Worm (Caenorhabditis elegans) whole organism, dauer: ENCODE results near the gene dyf-2.

Experiments used
- unc-62 ChIP-seq: sonication (generic microtip); optimal IDR thresholded peaks from 2 replicates; lab custom pipeline; 2017; ENCODE audit warnings: missing biosample characterization, missing genetic modification reagents, missing genetic modification characterization

The dyf-2 gene

DNA sequence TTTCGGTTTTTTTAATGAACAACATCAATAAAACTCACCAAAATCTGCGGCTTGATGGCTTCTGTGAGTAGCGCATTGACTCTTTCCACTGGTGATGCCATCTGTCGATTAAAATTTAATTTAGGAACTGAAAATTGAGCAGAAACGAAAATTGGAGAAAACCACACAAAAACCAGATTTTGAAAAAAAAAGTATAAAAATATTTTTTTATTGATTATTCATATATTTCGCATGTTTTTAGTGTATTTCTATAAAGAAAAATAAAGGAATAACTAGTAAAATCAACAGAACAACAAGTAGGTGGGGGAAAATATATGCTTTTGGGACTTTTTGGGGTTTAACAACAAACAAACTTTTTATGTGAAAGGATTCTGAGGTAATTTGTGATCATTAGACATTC, 44.0 kb downstream of the dyf-2 start, which contains the start of gene T12D8.10:
Gene T12D8.10, minus strand, starts transcription at position 101 of the 400 bp plus-strand sequence.
- no peak for TF ChIP-seq unc-62 (GFP tag; lab: Kevin White, UChicago)

DNA sequence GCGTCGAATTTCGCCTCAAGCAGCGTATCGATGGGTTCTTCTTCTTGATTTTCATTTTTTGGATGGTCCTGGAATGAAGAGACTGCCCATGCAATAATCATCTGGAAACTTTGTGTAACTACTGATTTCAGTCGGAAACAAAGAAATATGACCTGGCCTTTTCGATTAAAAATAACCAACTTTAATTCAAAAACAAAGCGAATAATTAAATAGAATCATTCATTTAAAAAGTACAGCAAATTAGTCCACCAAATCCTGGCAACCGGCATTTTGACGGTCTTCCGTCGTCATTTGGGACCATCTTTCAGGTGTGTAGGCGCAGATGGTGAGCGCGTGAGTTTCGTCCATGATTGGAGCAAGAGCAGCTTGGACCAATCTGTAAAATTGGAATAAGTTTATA, 44.7 kb downstream of the dyf-2 start, which contains the start of gene acbp-5:
Gene acbp-5, minus strand, starts transcription at position 101 of the 400 bp plus-strand sequence.
- no peak for TF ChIP-seq unc-62 (GFP tag; lab: Kevin White, UChicago)

DNA sequence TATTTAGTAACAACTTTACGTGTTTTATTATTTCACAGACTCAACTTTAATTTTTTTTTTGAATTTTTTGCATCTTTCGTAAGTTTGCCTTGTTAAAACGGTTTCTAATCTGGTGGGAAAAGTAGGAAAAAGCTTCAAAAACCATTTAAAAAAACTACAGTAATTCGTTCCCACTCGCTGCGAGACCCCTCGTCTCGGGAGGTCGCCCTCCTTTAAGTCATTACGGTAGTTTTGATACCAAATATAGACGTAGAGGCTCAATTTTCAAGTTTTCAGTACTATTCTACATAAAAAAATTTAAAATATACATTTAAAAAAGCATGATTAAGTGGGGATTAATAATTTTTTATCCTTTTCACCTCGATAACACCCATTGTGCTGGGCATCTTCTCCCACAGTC, 45.4 kb downstream of the dyf-2 start:
- no peak for TF ChIP-seq unc-62 (GFP tag; lab: Kevin White, UChicago)

ce11 chrIII:13640003-13640499, 46.2 kb downstream of the dyf-2 start:
- TF ChIP-seq unc-62 (GFP tag; lab: Kevin White, UChicago), result no peak

DNA sequence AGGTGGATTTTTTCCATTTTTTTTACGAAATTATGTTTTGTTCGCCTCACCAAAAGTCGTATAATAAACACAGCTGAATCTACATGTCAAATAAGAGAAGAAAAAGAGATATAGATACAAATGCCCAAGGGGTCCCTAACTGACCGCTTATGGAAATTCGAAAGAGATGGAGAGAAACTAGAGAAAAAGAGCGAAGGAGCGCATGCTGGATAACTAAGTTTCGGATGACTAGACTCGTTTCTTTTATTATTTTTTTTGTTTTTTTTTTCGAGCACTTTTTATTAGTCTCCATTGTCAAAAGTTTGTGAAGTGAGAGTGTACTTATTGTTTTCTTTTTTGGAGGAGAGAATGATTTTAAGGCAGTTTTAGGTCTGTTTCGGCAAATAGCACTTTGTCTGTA, 48.6 kb downstream of the dyf-2 start:
- no peak for TF ChIP-seq unc-62 (GFP tag; lab: Kevin White, UChicago)

ce11 chrIII:13635730-13636360, 50.4 kb downstream of the dyf-2 start:
- TF ChIP-seq unc-62 (GFP tag; lab: Kevin White, UChicago), result no peak

- no peak for TF ChIP-seq unc-62 (GFP tag; lab: Kevin White, UChicago)
Observed at ce11 chrIII:13635235-13635634, 51.0 kb downstream of the dyf-2 start.

- TF ChIP-seq unc-62 (GFP tag; lab: Kevin White, UChicago), result no peak
Observed at ce11 chrIII:13633826-13634225, 52.4 kb downstream of the dyf-2 start.

ce11 chrIII:13630708-13631107, 55.5 kb downstream of the dyf-2 start, which contains the start of gene arrd-17:
Gene arrd-17 (minus strand): TSS chrIII:13630808.
- TF ChIP-seq unc-62 (GFP tag; lab: Kevin White, UChicago), result no peak

ce11 chrIII:13626692-13627091, 59.6 kb downstream of the dyf-2 start, which contains the start of gene T12D8.5:
Gene T12D8.5 (minus strand): TSS chrIII:13626786.
- TF ChIP-seq unc-62 (GFP tag; lab: Kevin White, UChicago), result no peak

DNA sequence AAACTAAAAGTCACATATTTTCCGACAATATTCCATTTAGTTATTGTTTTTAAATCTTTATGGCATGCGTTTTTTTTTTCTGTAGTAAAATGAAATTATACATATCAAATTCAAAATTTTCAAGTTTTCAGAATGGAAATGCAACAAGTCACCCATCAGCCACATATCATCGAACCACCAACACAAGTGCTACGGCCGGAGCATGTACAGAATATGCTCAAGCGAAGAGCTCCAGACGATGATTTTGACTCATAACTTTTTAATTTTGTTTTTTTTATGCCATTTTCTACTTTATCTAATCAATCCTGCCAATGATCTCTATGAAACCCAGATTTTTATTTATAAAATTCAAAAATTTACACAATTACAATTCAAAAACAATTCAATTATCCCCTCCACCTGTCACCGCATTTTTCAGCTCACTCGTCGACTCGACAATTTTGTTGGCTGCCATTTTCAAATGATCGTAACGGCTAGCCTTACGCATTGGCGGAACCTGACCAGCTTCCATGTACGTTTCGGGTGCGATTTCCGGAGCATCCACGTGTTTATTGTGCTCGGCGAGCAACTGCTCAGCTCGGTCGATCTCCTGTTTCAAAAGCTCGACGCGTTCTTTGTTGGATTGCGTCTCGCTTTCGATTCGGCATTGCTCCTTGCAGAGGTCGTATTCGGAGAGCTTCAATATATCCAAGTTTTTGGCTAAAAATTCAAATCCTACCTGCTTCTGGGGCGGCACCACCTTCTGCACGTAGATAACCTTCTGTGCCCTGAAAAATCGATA, 60.4 kb downstream of the dyf-2 start:
- TF ChIP-seq unc-62 (GFP tag; lab: Kevin White, UChicago), result no peak
